Worm (Caenorhabditis elegans) whole organism, L4 larva: Measurements from ENCODE around the gene F27E5.3.

ENCODE experiments used
- F49E8.2 ChIP-seq: sonication (generic microtip); optimal IDR thresholded peaks from 2 replicates; lab custom pipeline; 2016; ENCODE audit warnings: missing compliant biosample characterization, mild to moderate bottlenecking, missing genetic modification characterization, borderline replicate concordance
- aly-2 ChIP-seq: sonication (generic microtip); optimal IDR thresholded peaks from 2 replicates; lab custom pipeline; 2018; ENCODE audit warnings: missing biosample characterization, missing genetic modification characterization
- ama-1 ChIP-seq: fragments of 150-350 bp; optimal IDR thresholded peaks from 2 replicates; lab custom pipeline; 2014; ENCODE audit warnings: inconsistent platforms, mixed read lengths
- nhr-77 ChIP-seq: fragments of 150-350 bp; optimal IDR thresholded peaks from 2 replicates; lab custom pipeline; 2014; ENCODE audit warnings: missing biosample characterization, missing genetic modification characterization
- skn-1 ChIP-seq: fragments of 150-350 bp; optimal IDR thresholded peaks from 2 replicates; lab custom pipeline; 2014; ENCODE audit warnings: missing biosample characterization, missing genetic modification characterization
- spr-1 ChIP-seq: sonication (generic microtip); optimal IDR thresholded peaks from 2 replicates; lab custom pipeline; 2016; ENCODE audit warnings: mild to moderate bottlenecking, missing genetic modification characterization, missing compliant biosample characterization

DNA sequence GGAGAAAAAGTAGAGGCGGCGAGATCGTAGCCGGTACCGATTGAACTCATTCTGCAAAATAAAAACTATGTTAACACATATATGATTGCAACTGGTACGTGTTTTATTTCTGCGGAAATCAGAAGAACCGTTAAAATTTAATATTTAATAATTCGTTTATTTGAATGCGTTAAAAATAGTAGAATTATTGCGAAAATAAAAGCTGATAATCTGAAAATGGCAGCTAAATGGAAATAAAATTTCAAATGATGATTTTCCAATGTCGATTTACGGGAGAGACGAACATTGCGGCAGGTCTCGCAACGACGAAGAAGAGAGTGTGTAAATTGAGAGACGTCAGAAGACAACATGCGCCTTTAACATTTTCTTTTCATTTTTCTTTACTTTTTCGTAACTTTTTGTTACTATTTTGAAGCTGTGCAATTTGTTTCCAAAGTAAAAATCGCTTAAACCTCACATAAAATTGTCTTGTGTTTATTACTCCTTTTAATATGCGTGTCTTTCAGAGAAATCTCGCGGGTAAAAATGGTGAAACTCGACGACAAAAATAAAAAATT is 44.1 kb downstream of the F27E5.3 start, which contains the start of the genes pas-7 and puf-12:
- TF ChIP-seq F49E8.2 (tag; lab: Kevin White, UChicago) (no peak), spr-1 (tag; lab: Kevin White, UChicago) (no peak), aly-2 (tag; lab: Kevin White, UChicago) (no peak), skn-1 (tag; lab: Kevin White, UChicago) (no peak), ama-1 (lab: Kevin White, UChicago) (no peak), nhr-77 (tag; lab: Kevin White, UChicago) (no peak)
